Worm (Caenorhabditis elegans): ENCODE measurements around the gene ZK262.4.

DNA sequence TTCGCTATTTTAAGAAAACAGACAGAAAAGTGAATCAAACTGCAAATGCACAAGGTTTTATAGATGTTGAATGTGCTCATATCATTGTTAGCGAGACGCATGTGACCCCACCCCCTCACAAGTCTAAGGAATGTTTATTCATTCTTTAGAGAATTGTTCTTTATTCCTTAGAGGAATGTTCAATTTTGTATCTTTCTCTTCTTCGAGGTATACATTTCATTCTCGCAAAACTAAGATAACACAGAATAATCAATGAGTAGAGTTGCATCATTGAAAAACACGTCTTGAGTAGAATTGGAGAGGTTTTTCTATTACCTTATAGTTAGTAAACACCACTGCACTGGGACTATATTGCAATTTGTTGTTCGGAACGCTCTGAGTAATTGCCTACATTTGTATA is 10.6 kb upstream of the ZK262.4 start, which contains the start of gene ZK262.20:
- TF ChIP-seq ztf-11 (tag; optimal IDR thresholded peaks at IDR 0.05) (no peak), mls-2 (tag; optimal IDR thresholded peaks at IDR 0.05) (no peak)

Data from whole organism, mixed stage, embryonic.